Fruit fly (Drosophila melanogaster): ENCODE data around the gene CG5715.

- TF ChIP-seq Rel (GFP tag; optimal IDR thresholded peaks at IDR 0.05) = no peak
- no peak for TF ChIP-seq Rel (tag; optimal IDR thresholded peaks at IDR 0.05)
- TF ChIP-seq psq (GFP tag; optimal IDR thresholded peaks at IDR 0.05) = no peak
- TF ChIP-seq Hr78 (GFP tag; optimal IDR thresholded peaks at IDR 0.05) = no peak
- no peak for TF ChIP-seq lola (GFP tag; optimal IDR thresholded peaks at IDR 0.05)
- TF ChIP-seq HLH106 (tag; optimal IDR thresholded peaks at IDR 0.05) = no peak
- no peak for TF ChIP-seq woc (GFP tag; optimal IDR thresholded peaks at IDR 0.05)
- TF ChIP-seq Dfd (GFP tag; optimal IDR thresholded peaks at IDR 0.05) = no peak
- no peak for TF ChIP-seq br (GFP tag; optimal IDR thresholded peaks at IDR 0.05)
- no peak for TF ChIP-seq pan (optimal IDR thresholded peaks at IDR 0.05)
- no peak for TF ChIP-seq rgr (GFP tag; optimal IDR thresholded peaks at IDR 0.05)
- no peak for TF ChIP-seq usp (GFP tag; optimal IDR thresholded peaks at IDR 0.05)
- TF ChIP-seq GATAd (GFP tag; optimal IDR thresholded peaks at IDR 0.05) = no peak
- TF ChIP-seq OdsH (GFP tag; optimal IDR thresholded peaks at IDR 0.05) = no peak
These were observed 26.1 kb upstream of the CG5715 start for dm6 chr3R:24320342-24320711.

Data from whole organism, wandering third instar larva.